Worm (Caenorhabditis elegans) whole organism, L1 larva: ENCODE results near the gene F49E11.7.

ENCODE experiments used
- C34B4.2 ChIP-seq: sonication (generic microtip); optimal IDR thresholded peaks from 2 replicates; lab custom pipeline; 2017; ENCODE audit warnings: mild to moderate bottlenecking, missing genetic modification characterization, missing compliant biosample characterization
- aha-1 ChIP-seq: fragments of 150-350 bp; optimal IDR thresholded peaks from 2 replicates; lab custom pipeline; 2014; ENCODE audit warnings: missing biosample characterization, missing genetic modification characterization
- ceh-88 ChIP-seq: fragments of 200-800 bp; sonication (Bioruptor generic); IDR thresholded peaks from 2 replicates; pipeline ENCODE4 v1.3.6; 2022; ENCODE audit warnings: missing genetic modification characterization, missing compliant biosample characterization
- efl-3 ChIP-seq: fragments of 200-800 bp; sonication (Bioruptor generic); optimal IDR thresholded peaks from 2 replicates; lab custom pipeline; 2018; ENCODE audit warnings: mild to moderate bottlenecking, missing genetic modification characterization, missing compliant biosample characterization
- egl-27 ChIP-seq, 2 experiments: fragments of 150-350 bp in 1 of 2; sonication (generic microtip); optimal IDR thresholded peaks; 3 replicates each; lab custom pipeline; 2017 to 2018; ENCODE audit warnings: missing biosample characterization in 2 of 2, missing genetic modification characterization in 2 of 2, missing genetic modification reagents in 2 of 2
- lin-14 ChIP-seq: fragments of 200-800 bp; sonication (Bioruptor generic); optimal IDR thresholded peaks from 2 replicates; lab custom pipeline; 2018; ENCODE audit warnings: mild to moderate bottlenecking, missing genetic modification characterization, moderate library complexity, missing compliant biosample characterization
- lin-39 ChIP-seq: fragments of 150-350 bp; optimal IDR thresholded peaks from 2 replicates; lab custom pipeline; 2014; ENCODE audit warnings: missing biosample characterization, missing genetic modification reagents, missing genetic modification characterization
- mep-1 ChIP-seq: fragments of 150-350 bp; optimal IDR thresholded peaks from 2 replicates; lab custom pipeline; 2014; ENCODE audit warnings: missing biosample characterization, missing genetic modification characterization
- nhr-71 ChIP-seq: sonication (generic microtip); optimal IDR thresholded peaks from 2 replicates; lab custom pipeline; 2016; ENCODE audit warnings: mild to moderate bottlenecking, missing genetic modification characterization, moderate library complexity, missing compliant biosample characterization
- nhr-84 ChIP-seq: sonication (generic microtip); optimal IDR thresholded peaks from 2 replicates; lab custom pipeline; 2017; ENCODE audit warnings: missing biosample characterization, missing genetic modification characterization
- nhr-85 ChIP-seq: sonication (generic microtip); peaks from one replicate; lab custom pipeline; 2016; ENCODE audit warnings: missing genetic modification characterization, inconsistent platforms, missing compliant biosample characterization
- sup-37 ChIP-seq: fragments of 200-800 bp; sonication (Bioruptor generic); optimal IDR thresholded peaks from 2 replicates; lab custom pipeline; 2018; ENCODE audit warnings: mild to moderate bottlenecking, missing genetic modification characterization, missing compliant biosample characterization
- unc-30 ChIP-seq: sonication (generic microtip); optimal IDR thresholded peaks from 2 replicates; lab custom pipeline; 2017; ENCODE audit warnings: missing biosample characterization, missing genetic modification characterization

Gene F49E11.7

ce11 chrIV:13104900-13105299, 52.2 kb downstream of the F49E11.7 start, which contains the start of gene rde-11:
rde-11 (plus strand) TSS chrIV:13105200.
- TF ChIP-seq nhr-84 = no peak
- no peak for TF ChIP-seq nhr-85 (tag; lab: Kevin White, UChicago)
- no peak for TF ChIP-seq lin-39
- TF ChIP-seq efl-3 (GFP tag; lab: Kevin White, UChicago) = no peak
- TF ChIP-seq mep-1 = no peak
- no peak for TF ChIP-seq sup-37 (GFP tag; lab: Kevin White, UChicago)
- TF ChIP-seq ceh-88 (GFP tag; lab: Robert Waterston, UW) = no peak
- TF ChIP-seq aha-1 (tag; lab: Kevin White, UChicago) = no peak
- no peak for TF ChIP-seq lin-14 (GFP tag; lab: Kevin White, UChicago)
- TF ChIP-seq egl-27 (tag; optimal IDR thresholded peaks at IDR 0.05; lab: Kevin White, UChicago) = no peak
- no peak for TF ChIP-seq C34B4.2
- no peak for TF ChIP-seq unc-30 (tag; lab: Kevin White, UChicago)
- TF ChIP-seq nhr-71 (tag; lab: Kevin White, UChicago) = no peak
